Worm (Caenorhabditis elegans): ENCODE measurements around the gene D1086.9.

D1086.9 gene

ce11 chrV:14069899-14070298 is 34.2 kb upstream of the D1086.9 start:
- TF ChIP-seq blmp-1 (tag; optimal IDR thresholded peaks at IDR 0.05) (no peak), snpc-4 (tag; optimal IDR thresholded peaks at IDR 0.05) (no peak), unc-62 (GFP tag; optimal IDR thresholded peaks at IDR 0.05) (no peak), ham-2 (GFP tag; optimal IDR thresholded peaks at IDR 0.05) (no peak), nhr-76 (tag; optimal IDR thresholded peaks at IDR 0.05) (no peak), zip-8 (tag; optimal IDR thresholded peaks at IDR 0.05) (no peak), nhr-237 (tag; optimal IDR thresholded peaks at IDR 0.05) (no peak), ztf-11 (tag; optimal IDR thresholded peaks at IDR 0.05) (no peak), M03D4.4 (tag; optimal IDR thresholded peaks at IDR 0.05) (no peak), mep-1 (tag; optimal IDR thresholded peaks at IDR 0.05) (no peak), nhr-2 (tag; optimal IDR thresholded peaks at IDR 0.05) (no peak), elt-1 (tag; optimal IDR thresholded peaks at IDR 0.05; ENCODE audit: borderline replicate concordance, insufficient read depth) (no peak)

ce11 chrV:14074160-14074559 is 29.9 kb upstream of the D1086.9 start, which contains the start of gene D1086.11:
TSS of gene D1086.11 (plus strand) at chrV:14074460.
- no peak for TF ChIP-seq pha-4 (tag; optimal IDR thresholded peaks at IDR 0.05)
- TF ChIP-seq nhr-76 (tag; optimal IDR thresholded peaks at IDR 0.05) = no peak
- TF ChIP-seq ces-1 (GFP tag; optimal IDR thresholded peaks at IDR 0.05) = no peak
- TF ChIP-seq elt-3 (tag; optimal IDR thresholded peaks at IDR 0.05) = no peak
- no peak for TF ChIP-seq ceh-43 (GFP tag; optimal IDR thresholded peaks at IDR 0.05)
- TF ChIP-seq sptf-1 (tag; optimal IDR thresholded peaks at IDR 0.05) = no peak
- no peak for TF ChIP-seq ceh-39 (tag; optimal IDR thresholded peaks at IDR 0.05)
- no peak for TF ChIP-seq zip-8 (tag; optimal IDR thresholded peaks at IDR 0.05)
- TF ChIP-seq nhr-2 (tag; optimal IDR thresholded peaks at IDR 0.05) = no peak

ce11 chrV:14079501-14079900 is 24.6 kb upstream of the D1086.9 start, which contains the start of gene D1086.6:
TSS of gene D1086.6 (plus strand) at chrV:14079801.
- TF ChIP-seq nhr-12 (tag; optimal IDR thresholded peaks at IDR 0.05) = no peak
- no peak for TF ChIP-seq lin-32 (GFP tag; optimal IDR thresholded peaks at IDR 0.05)
- TF ChIP-seq unc-120 (tag; optimal IDR thresholded peaks at IDR 0.05; ENCODE audit: poor library complexity, severe bottlenecking) = no peak
- no peak for TF ChIP-seq nhr-28 (tag; optimal IDR thresholded peaks at IDR 0.05)
- TF ChIP-seq ces-1 (GFP tag; optimal IDR thresholded peaks at IDR 0.05) = no peak
- no peak for TF ChIP-seq unc-39 (tag; optimal IDR thresholded peaks at IDR 0.05)
- no peak for TF ChIP-seq ztf-11 (tag; optimal IDR thresholded peaks at IDR 0.05)
- TF ChIP-seq tbx-8 (GFP tag; optimal IDR thresholded peaks at IDR 0.05) = no peak
- no peak for TF ChIP-seq cnd-1 (tag; optimal IDR thresholded peaks at IDR 0.05)
- no peak for TF ChIP-seq nhr-237 (tag; optimal IDR thresholded peaks at IDR 0.05)
- no peak for TF ChIP-seq elt-1 (tag; optimal IDR thresholded peaks at IDR 0.05; ENCODE audit: borderline replicate concordance, insufficient read depth)
- TF ChIP-seq blmp-1 (tag; optimal IDR thresholded peaks at IDR 0.05) = no peak
- no peak for TF ChIP-seq pha-4 (tag; optimal IDR thresholded peaks at IDR 0.05)
- TF ChIP-seq ceh-43 (GFP tag; optimal IDR thresholded peaks at IDR 0.05) = no peak
- TF ChIP-seq bed-3 (GFP tag; optimal IDR thresholded peaks at IDR 0.05) = no peak
- no peak for TF ChIP-seq lsy-2 (tag; optimal IDR thresholded peaks at IDR 0.05)

ce11 chrV:14082453-14082852 is 21.6 kb upstream of the D1086.9 start, which contains the start of gene D1086.10:
TSS of gene D1086.10 (plus strand) at chrV:14082753.
- TF ChIP-seq ceh-43 (GFP tag; optimal IDR thresholded peaks at IDR 0.05) (no peak), unc-39 (tag; optimal IDR thresholded peaks at IDR 0.05) (no peak), ceh-39 (tag; optimal IDR thresholded peaks at IDR 0.05) (no peak), nhr-2 (tag; optimal IDR thresholded peaks at IDR 0.05) (no peak), nhr-28 (tag; optimal IDR thresholded peaks at IDR 0.05) (no peak), nhr-237 (tag; optimal IDR thresholded peaks at IDR 0.05) (no peak)

- TF ChIP-seq elt-3 (tag; optimal IDR thresholded peaks at IDR 0.05) = no peak
- no peak for TF ChIP-seq mep-1 (tag; optimal IDR thresholded peaks at IDR 0.05)
- TF ChIP-seq pha-4 (tag; optimal IDR thresholded peaks at IDR 0.05) = no peak
- no peak for TF ChIP-seq ham-2 (GFP tag; optimal IDR thresholded peaks at IDR 0.05)
- TF ChIP-seq zip-8 (tag; optimal IDR thresholded peaks at IDR 0.05) = no peak
- TF ChIP-seq nhr-2 (tag; optimal IDR thresholded peaks at IDR 0.05) = no peak
- TF ChIP-seq ztf-11 (tag; optimal IDR thresholded peaks at IDR 0.05) = no peak
- no peak for TF ChIP-seq tbx-8 (GFP tag; optimal IDR thresholded peaks at IDR 0.05)
- no peak for TF ChIP-seq ceh-43 (GFP tag; optimal IDR thresholded peaks at IDR 0.05)
- no peak for TF ChIP-seq nhr-12 (tag; optimal IDR thresholded peaks at IDR 0.05)
These were observed 20.1 kb upstream of the D1086.9 start, which contains the start of gene D1086.7 for ce11 chrV:14083970-14084369. TSS of gene D1086.7 (plus strand) at chrV:14084270.

- TF ChIP-seq ces-1 (GFP tag; optimal IDR thresholded peaks at IDR 0.05) (no peak), tbx-8 (GFP tag; optimal IDR thresholded peaks at IDR 0.05) (no peak), ham-2 (GFP tag; optimal IDR thresholded peaks at IDR 0.05) (no peak), nhr-28 (tag; optimal IDR thresholded peaks at IDR 0.05) (no peak), mep-1 (tag; optimal IDR thresholded peaks at IDR 0.05) (no peak), ztf-11 (tag; optimal IDR thresholded peaks at IDR 0.05) (no peak), elt-1 (tag; optimal IDR thresholded peaks at IDR 0.05; ENCODE audit: borderline replicate concordance, insufficient read depth) (no peak), zip-8 (tag; optimal IDR thresholded peaks at IDR 0.05) (no peak), flh-1 (GFP tag; optimal IDR thresholded peaks at IDR 0.05) (no peak), sem-2 (GFP tag; optimal IDR thresholded peaks at IDR 0.05) (no peak), nhr-2 (tag; optimal IDR thresholded peaks at IDR 0.05) (no peak), mab-5 (tag; optimal IDR thresholded peaks at IDR 0.05) (no peak), lin-13 (tag; optimal IDR thresholded peaks at IDR 0.05) (no peak), nhr-76 (tag; optimal IDR thresholded peaks at IDR 0.05) (no peak), ceh-83 (GFP tag; optimal IDR thresholded peaks at IDR 0.05) (no peak), nhr-237 (tag; optimal IDR thresholded peaks at IDR 0.05) (no peak), ceh-39 (tag; optimal IDR thresholded peaks at IDR 0.05) (no peak), elt-3 (tag; optimal IDR thresholded peaks at IDR 0.05) (no peak), unc-120 (tag; optimal IDR thresholded peaks at IDR 0.05; ENCODE audit: poor library complexity, severe bottlenecking) (no peak)
These were observed 18.5 kb upstream of the D1086.9 start, which contains the start of gene D1086.18 for ce11 chrV:14085589-14085988. TSS of gene D1086.18 (plus strand) at chrV:14085889.
